Fruit fly (Drosophila melanogaster) Kc167 (cell line): Measurements from ENCODE around the gene CG33233.

Experiments used
- Sin3A ChIP-seq: fragments of >200 bp; optimal IDR thresholded peaks from 2 replicates; lab custom pipeline; 2018; ENCODE audit warnings: missing external identifiers
- h ChIP-seq: fragments of >200 bp; optimal IDR thresholded peaks from 3 replicates; lab custom pipeline; 2018; ENCODE audit warnings: missing external identifiers
- insv ChIP-seq: fragments of >200 bp; optimal IDR thresholded peaks from 3 replicates; lab custom pipeline; 2018; ENCODE audit warnings: missing external identifiers
- psq ChIP-seq: fragments of >200 bp; optimal IDR thresholded peaks from 2 replicates; lab custom pipeline; 2017; ENCODE audit warnings: missing external identifiers

- TF ChIP-seq Sin3A (lab: Kevin White, UChicago) = no peak
- TF ChIP-seq insv (lab: Kevin White, UChicago) = no peak
- TF ChIP-seq psq (lab: Kevin White, UChicago) = no peak
- no peak for TF ChIP-seq h (lab: Kevin White, UChicago)
These were observed 7.6 kb upstream of the CG33233 start, which contains the start of the genes ProRS-m, CG42304 and Snup for dm6 chr3L:2651800-2652199.
